Worm (Caenorhabditis elegans): ENCODE measurements around the gene F55G7.1.

F55G7.1 gene

ce11 chrX:11899031-11899430 lies 25.2 kb upstream of the F55G7.1 start (continued):
- TF ChIP-seq nhr-25 (tag; optimal IDR thresholded peaks at IDR 0.05; ENCODE audit: borderline replicate concordance, insufficient read depth) = no peak
- TF ChIP-seq unc-62 (GFP tag; optimal IDR thresholded peaks at IDR 0.05 in 1 of 2) = peak in 1 of 2 experiments; percentile 85
- TF ChIP-seq unc-62 (tag; optimal IDR thresholded peaks at IDR 0.05) = no peak
- TF ChIP-seq lin-38 (GFP tag; IDR thresholded peaks at IDR 0.05) = no peak
- TF ChIP-seq dmd-9 (GFP tag; IDR thresholded peaks at IDR 0.05) = no peak
- TF ChIP-seq sdz-12 (GFP tag; optimal IDR thresholded peaks at IDR 0.05) = no peak

ce11 chrX:11902661-11903060 lies 21.6 kb upstream of the F55G7.1 start, which contains the start of gene Y62H9A.10:
TSS of gene Y62H9A.10 (minus strand) at chrX:11902761.
- TF ChIP-seq dve-1 (tag; optimal IDR thresholded peaks at IDR 0.05; ENCODE audit: insufficient read depth) (no peak), ztf-11 (tag; optimal IDR thresholded peaks at IDR 0.05) (no peak), unc-130 (GFP tag; optimal IDR thresholded peaks at IDR 0.05) (no peak), mep-1 (tag; optimal IDR thresholded peaks at IDR 0.05) (no peak), set-16 (GFP tag; IDR thresholded peaks at IDR 0.05) (no peak), ceh-20 (GFP tag; IDR thresholded peaks at IDR 0.05) (no peak)

ce11 chrX:11906626-11907025 lies 17.6 kb upstream of the F55G7.1 start:
- TF ChIP-seq unc-62 (GFP tag; optimal IDR thresholded peaks at IDR 0.05 in 1 of 2) (peak in 1 of 2 experiments; percentile 95), unc-62 (tag; optimal IDR thresholded peaks at IDR 0.05) (no peak), mxl-3 (GFP tag; optimal IDR thresholded peaks at IDR 0.05) (no peak)

ce11 chrX:11907263-11907662 lies 17.0 kb upstream of the F55G7.1 start, which contains the start of gene Y62H9A.11:
TSS of gene Y62H9A.11 (minus strand) at chrX:11907363.
- no peak for TF ChIP-seq zfp-2 (tag; optimal IDR thresholded peaks at IDR 0.05)
- TF ChIP-seq nhr-25 (tag; optimal IDR thresholded peaks at IDR 0.05; ENCODE audit: borderline replicate concordance, insufficient read depth) = no peak
- TF ChIP-seq unc-130 (GFP tag; optimal IDR thresholded peaks at IDR 0.05) = no peak
- no peak for TF ChIP-seq rbr-2 (tag; optimal IDR thresholded peaks at IDR 0.05)
- no peak for TF ChIP-seq lin-1 (GFP tag; IDR thresholded peaks at IDR 0.05)
- no peak for TF ChIP-seq dpl-1 (GFP tag; optimal IDR thresholded peaks at IDR 0.05)
- TF ChIP-seq ceh-62 (tag; optimal IDR thresholded peaks at IDR 0.05) = no peak
- no peak for TF ChIP-seq nhr-76 (tag; optimal IDR thresholded peaks at IDR 0.05)
- TF ChIP-seq F37D6.2 (tag; optimal IDR thresholded peaks at IDR 0.05) = no peak
- no peak for TF ChIP-seq zip-11 (GFP tag; IDR thresholded peaks at IDR 0.05)
- no peak for TF ChIP-seq mep-1 (tag; optimal IDR thresholded peaks at IDR 0.05)
- TF ChIP-seq F44E2.7 (GFP tag; IDR thresholded peaks at IDR 0.05) = no peak
- no peak for TF ChIP-seq unc-62 (GFP tag; optimal IDR thresholded peaks at IDR 0.05 in 1 of 2)
- no peak for TF ChIP-seq unc-62 (tag; optimal IDR thresholded peaks at IDR 0.05)
- no peak for TF ChIP-seq hmg-1.1 (GFP tag; IDR thresholded peaks at IDR 0.05)
- no peak for TF ChIP-seq skn-1 (tag; optimal IDR thresholded peaks at IDR 0.05)
- TF ChIP-seq nhr-6 (tag; optimal IDR thresholded peaks at IDR 0.05) = no peak
- no peak for TF ChIP-seq F10B5.3 (tag; optimal IDR thresholded peaks at IDR 0.05)

- peak; percentile 16 for TF ChIP-seq pqm-1 (tag; optimal IDR thresholded peaks at IDR 0.05)
- TF ChIP-seq daf-16 (GFP tag; optimal IDR thresholded peaks at IDR 0.05) = no peak
- peak; percentile 55 for TF ChIP-seq daf-16 (tag; optimal IDR thresholded peaks at IDR 0.05)
- TF ChIP-seq ceh-20 (GFP tag; IDR thresholded peaks at IDR 0.05) = no peak
- peak; percentile 70 for TF ChIP-seq aha-1 (tag)
These were observed 16.0 kb upstream of the F55G7.1 start for ce11 chrX:11908226-11908625.

ce11 chrX:11909168-11909567 lies 15.1 kb upstream of the F55G7.1 start:
- peak; percentile 89 for TF ChIP-seq pqm-1 (tag; optimal IDR thresholded peaks at IDR 0.05)
- TF ChIP-seq ztf-7 (tag; optimal IDR thresholded peaks at IDR 0.05) = no peak
- peak; percentile 61 for TF ChIP-seq nhr-28 (tag; optimal IDR thresholded peaks at IDR 0.05)
- TF ChIP-seq rbr-2 (tag; optimal IDR thresholded peaks at IDR 0.05) = no peak
- TF ChIP-seq dve-1 (tag; optimal IDR thresholded peaks at IDR 0.05; ENCODE audit: insufficient read depth) = peak; percentile 62
- TF ChIP-seq F10B5.3 (tag; optimal IDR thresholded peaks at IDR 0.05) = no peak
- TF ChIP-seq jun-1 (tag; optimal IDR thresholded peaks at IDR 0.05) = no peak
- peak; percentile 67 for TF ChIP-seq dmd-6 (GFP tag; IDR thresholded peaks at IDR 0.05)
- no peak for TF ChIP-seq D1046.2 (GFP tag; IDR thresholded peaks at IDR 0.05)
- 0 out of 2 replicates have a peak, but pooled peaks have one; percentile 29 for TF ChIP-seq lin-1 (GFP tag; IDR thresholded peaks at IDR 0.05)
- TF ChIP-seq ceh-20 (GFP tag; IDR thresholded peaks at IDR 0.05) = no peak
- peak; percentile 85 for TF ChIP-seq nhr-77 (tag; optimal IDR thresholded peaks at IDR 0.05)
- peak; percentile 55; the same call in 1 of the 2 replicates for TF ChIP-seq tra-1 (GFP tag; IDR thresholded peaks at IDR 0.05)
- no peak for TF ChIP-seq daf-16 (GFP tag; optimal IDR thresholded peaks at IDR 0.05)
- TF ChIP-seq daf-16 (tag; optimal IDR thresholded peaks at IDR 0.05) = peak; percentile 94
- no peak for TF ChIP-seq madf-9 (GFP tag; conservative IDR thresholded peaks at IDR 0.05)
- no peak for TF ChIP-seq aly-2 (tag; optimal IDR thresholded peaks at IDR 0.05)
- TF ChIP-seq php-3 (GFP tag; IDR thresholded peaks at IDR 0.05) = peak; percentile 90
